Fruit fly (Drosophila melanogaster): ENCODE measurements around the gene CG4942.

The CG4942 gene

dm6 chr3L:9042200-9042988 lies 30.5 kb upstream of the CG4942 start:
- TF ChIP-seq CG17801 (GFP tag; optimal IDR thresholded peaks at IDR 0.05; ENCODE audit: partially characterized antibody): no peak

- TF ChIP-seq CG17801 (GFP tag; optimal IDR thresholded peaks at IDR 0.05; ENCODE audit: partially characterized antibody): no peak
Measured at dm6 chr3L:9043648-9044047, 29.3 kb upstream of the CG4942 start.

dm6 chr3L:9044896-9045295 lies 28.0 kb upstream of the CG4942 start:
- TF ChIP-seq CG17801 (GFP tag; optimal IDR thresholded peaks at IDR 0.05; ENCODE audit: partially characterized antibody): no peak

- TF ChIP-seq CG17801 (GFP tag; optimal IDR thresholded peaks at IDR 0.05; ENCODE audit: partially characterized antibody): no peak
Measured at dm6 chr3L:9045318-9045717, 27.6 kb upstream of the CG4942 start.

DNA sequence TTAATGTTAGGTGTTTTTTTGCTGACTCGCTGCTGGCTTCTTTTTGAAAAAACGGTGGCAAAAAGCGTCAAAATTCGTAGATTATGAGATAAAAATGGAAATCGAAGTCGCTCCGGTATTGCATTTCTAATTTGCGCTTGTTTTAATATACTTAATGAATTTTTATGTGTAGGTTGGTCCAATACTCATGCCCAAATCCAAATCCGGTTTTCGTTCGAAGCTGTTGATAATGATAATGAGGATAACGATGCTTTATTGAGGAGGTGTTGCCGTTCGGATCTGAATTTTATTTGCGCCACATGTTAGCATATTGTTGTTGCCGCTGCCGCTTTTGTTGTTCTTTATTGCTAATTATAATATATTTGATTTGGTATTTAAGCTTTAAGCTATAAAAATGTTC lies 26.6 kb upstream of the CG4942 start:
- TF ChIP-seq CG17801 (GFP tag; optimal IDR thresholded peaks at IDR 0.05; ENCODE audit: partially characterized antibody): no peak

DNA sequence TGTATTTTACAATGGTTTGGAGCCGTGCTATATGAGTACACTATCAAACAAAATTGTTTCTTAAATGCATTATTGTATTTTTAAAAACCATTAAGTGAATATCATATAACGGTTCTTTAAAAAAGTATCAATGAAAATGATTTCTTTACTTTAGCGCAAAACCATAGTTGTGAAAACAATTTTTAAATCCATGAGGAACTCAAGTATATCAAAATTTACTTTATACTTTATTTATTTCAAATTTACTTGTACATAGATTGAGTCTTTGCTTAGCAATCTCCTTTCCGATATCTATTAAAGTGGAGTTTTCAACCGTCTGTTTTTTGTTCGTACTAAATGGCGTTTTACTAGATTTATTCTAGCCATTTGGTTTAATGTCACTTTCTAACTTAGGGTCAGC lies 25.8 kb upstream of the CG4942 start, which contains the start of gene Argk2:
Gene Argk2, plus strand, starts transcription at position 378 of the 400 bp plus-strand sequence.
- TF ChIP-seq CG17801 (GFP tag; optimal IDR thresholded peaks at IDR 0.05; ENCODE audit: partially characterized antibody): no peak

DNA sequence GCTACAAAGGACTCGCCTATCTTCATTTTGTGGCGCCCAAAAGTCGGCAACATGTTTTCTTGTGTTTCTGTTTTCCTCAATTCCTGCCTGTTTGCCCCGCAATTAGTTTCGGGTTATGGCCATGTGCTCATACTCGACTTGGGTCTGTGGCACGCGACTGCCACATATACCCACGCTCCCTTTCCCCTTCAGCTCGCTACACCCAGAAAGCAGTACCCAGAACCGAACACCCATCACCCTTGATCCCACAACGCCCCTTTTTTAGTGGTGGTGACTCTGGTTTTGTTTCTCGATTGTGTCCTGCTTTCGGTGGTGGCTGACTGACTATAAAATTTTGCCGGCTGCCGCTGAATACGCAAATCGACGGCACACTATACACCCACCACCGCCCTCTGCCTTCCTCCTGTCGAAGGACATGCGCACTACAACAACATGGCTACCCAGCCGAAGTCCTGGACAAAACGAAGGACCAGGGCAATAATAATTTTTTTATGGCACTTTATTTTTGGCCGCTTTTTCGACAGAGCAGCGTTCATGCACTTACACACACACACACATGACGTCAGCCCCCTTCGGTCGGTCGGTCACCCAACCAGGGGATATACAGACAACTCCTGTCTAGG lies 22.3 kb upstream of the CG4942 start:
- no peak for TF ChIP-seq CG17801 (GFP tag; optimal IDR thresholded peaks at IDR 0.05; ENCODE audit: partially characterized antibody)

- TF ChIP-seq CG17801 (GFP tag; optimal IDR thresholded peaks at IDR 0.05; ENCODE audit: partially characterized antibody): no peak
Measured at dm6 chr3L:9051830-9052259, 21.1 kb upstream of the CG4942 start.

- no peak for TF ChIP-seq CG17801 (GFP tag; optimal IDR thresholded peaks at IDR 0.05; ENCODE audit: partially characterized antibody)
Measured at dm6 chr3L:9052798-9053541, 19.9 kb upstream of the CG4942 start.

- TF ChIP-seq CG17801 (GFP tag; optimal IDR thresholded peaks at IDR 0.05; ENCODE audit: partially characterized antibody): no peak
Measured at dm6 chr3L:9054239-9054638, 18.7 kb upstream of the CG4942 start.

DNA sequence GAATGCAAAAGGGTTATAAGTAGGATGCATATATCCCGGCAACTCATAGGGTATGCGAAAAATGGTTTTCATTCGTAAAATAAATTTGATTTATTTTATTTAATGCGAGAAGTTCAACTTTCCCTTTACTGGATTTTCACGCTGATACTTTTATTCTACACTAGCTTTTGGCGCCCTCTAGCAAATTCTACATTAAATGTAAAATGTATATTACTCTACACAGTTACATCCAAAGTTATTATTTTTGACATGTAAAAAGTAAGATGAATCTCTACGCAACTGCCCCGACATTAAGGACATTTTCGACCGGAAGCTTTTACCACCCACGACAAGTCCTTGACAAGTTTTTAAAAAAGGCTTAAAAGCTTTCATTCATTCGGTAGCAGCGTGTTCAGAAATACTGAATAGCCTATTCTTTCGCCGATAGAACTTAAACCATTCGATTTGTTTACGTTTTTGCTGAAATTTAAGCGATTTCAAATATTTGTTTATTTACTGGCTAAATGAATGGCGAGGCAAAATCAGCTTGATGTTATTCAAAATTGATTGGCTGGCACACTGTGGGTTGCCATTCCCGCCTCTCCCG lies 18.0 kb upstream of the CG4942 start:
- TF ChIP-seq CG17801 (GFP tag; optimal IDR thresholded peaks at IDR 0.05; ENCODE audit: partially characterized antibody): no peak

DNA sequence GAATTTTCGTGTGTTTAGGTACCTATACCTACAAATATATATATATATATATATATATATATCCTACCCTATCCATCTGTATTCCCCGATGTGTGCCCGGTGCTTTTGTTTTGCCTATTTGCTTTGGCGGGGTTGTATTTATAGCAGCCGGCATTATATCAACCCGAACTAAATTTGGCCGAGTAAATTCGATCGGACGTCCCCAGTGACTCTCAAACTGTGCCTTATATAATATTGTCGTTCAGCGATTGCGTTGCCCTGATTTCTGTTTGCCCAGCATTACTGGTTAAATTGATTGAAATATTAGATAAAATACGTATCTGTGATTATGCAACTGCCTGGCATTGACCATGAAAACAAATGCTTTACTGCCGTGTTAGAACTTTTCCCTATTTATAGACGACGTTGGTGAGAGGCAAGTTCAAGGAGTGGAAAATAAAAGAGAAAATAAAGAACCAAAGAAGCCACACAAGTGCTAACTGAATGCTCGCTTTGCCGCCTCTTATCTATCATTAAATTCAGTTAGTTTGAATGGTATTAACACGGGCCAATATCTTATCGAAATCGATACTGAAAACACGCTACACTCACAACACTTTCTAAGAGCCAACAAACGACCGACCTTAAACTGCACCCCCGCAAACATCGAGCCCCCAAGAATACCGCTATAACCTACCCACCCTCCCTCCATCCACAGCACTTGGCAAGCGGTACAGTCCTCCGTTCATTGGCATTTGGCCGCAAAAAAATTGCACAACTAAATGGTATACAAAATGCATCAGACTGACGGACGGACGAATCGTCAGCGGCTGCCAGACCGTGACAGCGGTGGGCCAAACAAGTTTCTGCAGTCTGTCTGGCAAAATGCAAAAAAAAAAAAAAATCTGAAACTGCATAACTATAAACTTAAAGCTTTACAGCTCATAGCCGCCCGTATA lies 16.8 kb upstream of the CG4942 start:
- no peak for TF ChIP-seq CG17801 (GFP tag; optimal IDR thresholded peaks at IDR 0.05; ENCODE audit: partially characterized antibody)

DNA sequence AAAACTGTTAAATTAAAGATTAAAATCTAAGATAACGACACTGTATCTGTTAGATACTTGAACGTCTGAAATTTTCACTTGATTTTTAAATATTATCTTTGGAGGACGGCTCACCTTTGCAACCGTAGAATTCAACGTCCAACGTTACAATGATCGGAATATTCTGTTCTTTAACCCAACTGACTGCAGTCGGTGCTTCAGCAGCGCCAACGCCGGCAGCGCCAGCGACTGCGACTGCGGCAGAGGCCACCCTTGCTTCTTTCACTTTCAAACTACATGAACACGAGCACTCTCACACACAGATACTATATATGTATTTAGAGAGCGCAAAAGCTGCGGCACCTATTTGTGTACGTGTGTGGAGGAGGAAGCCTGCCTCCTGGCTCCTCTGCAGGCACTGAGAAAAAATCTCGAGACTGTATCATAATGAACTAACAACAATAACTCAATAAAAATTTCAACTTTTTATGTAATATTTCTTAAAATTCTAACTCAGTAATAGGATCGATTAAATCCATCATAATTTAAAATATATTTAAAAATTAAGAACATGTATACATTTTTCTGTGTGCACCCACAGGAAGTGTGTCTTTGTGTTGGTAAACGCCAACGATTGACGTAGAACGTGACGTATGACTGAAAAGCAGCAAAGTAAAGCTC lies 15.3 kb upstream of the CG4942 start:
- TF ChIP-seq CG17801 (GFP tag; optimal IDR thresholded peaks at IDR 0.05; ENCODE audit: partially characterized antibody): peak; percentile 52
